Worm (Caenorhabditis elegans) whole organism, dauer: Measurements from ENCODE around the gene tag-191.

ENCODE experiments used
- unc-62 ChIP-seq: sonication (generic microtip); optimal IDR thresholded peaks from 2 replicates; lab custom pipeline; 2017; ENCODE audit warnings: missing biosample characterization, missing genetic modification reagents, missing genetic modification characterization

Gene tag-191

DNA sequence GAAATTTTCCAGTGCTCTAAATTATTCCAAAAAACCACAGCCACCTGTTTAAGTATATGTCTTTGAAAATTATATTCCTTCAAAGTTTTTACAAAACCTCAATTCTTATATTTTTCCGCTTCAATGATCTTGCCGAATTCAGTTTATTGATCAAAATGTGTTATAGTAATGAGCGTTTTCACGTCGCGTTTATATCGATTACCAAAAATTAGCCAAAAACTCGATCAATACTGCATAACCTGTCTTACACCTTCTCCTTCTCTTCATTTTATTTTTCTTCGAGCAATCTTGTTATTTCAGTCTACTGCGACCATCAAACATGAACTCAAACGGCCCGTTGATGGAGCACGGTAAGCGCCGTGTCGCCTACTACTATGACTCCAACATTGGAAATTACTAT, 11.1 kb downstream of the tag-191 start, which contains the start of gene hda-1:
Gene hda-1 (plus strand): TSS at position 301 of the 400 bp plus-strand sequence.
- TF ChIP-seq unc-62 (GFP tag; lab: Kevin White, UChicago), result no peak

DNA sequence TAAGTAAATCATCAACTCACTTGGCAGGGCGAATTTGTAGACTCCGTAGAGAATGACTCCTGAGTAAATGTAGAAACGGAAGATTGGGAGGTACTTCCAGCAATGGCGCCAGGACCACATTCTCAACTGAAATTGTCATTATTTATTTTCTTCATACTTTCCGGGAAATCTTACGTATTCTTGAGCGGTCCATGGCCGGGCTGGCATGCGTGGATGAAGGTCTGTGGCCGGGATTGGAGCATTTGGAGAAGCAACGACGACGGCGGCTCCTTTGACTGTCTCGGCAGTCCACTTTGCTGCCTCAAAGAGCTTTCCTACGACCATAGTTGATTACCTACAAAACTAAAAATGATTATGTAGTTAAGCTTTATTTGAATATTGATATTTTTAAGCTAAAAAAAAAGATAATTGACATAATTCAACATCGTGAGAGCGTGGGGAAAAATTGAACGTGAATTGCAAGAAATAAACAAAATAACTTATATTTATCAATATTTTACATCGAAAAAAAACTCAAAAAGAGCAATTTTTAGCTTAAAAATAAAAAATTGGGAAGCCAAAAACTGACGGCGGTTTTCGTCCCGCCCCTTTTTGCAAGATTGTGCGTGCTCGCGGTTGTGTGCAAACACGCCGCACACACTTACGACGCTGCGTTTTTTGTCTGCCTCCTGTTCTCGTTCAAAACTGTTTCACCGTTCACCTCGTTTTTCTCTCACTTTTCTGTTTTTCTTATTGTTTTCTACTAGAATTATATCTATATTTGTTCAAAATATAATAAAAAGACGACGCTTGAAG, 12.2 kb downstream of the tag-191 start, which contains the start of gene ril-1:
Gene ril-1 (minus strand): TSS at position 342 of the 795 bp plus-strand sequence.
- no peak for TF ChIP-seq unc-62 (GFP tag; lab: Kevin White, UChicago)

DNA sequence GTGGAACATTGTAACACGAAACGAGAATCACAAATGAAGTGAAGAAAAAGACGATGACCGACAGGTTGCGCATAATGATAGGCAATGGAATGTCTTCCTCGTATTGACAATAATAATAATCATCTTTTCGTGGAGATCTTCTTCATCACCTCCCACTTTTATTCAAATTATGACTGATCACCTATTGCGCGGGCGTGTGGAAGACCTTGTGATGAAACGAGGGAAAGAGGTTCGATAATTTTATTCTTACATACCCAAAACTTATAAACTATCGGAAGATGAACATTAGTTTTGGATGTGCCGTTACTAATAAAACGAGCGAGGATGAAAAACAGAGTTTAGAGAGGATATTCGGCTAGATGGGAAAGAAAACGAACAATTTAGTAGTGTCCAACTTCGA, 13.1 kb downstream of the tag-191 start, which contains the start of gene C53A5.2:
Gene C53A5.2 (minus strand): TSS at position 101 of the 400 bp plus-strand sequence.
- TF ChIP-seq unc-62 (GFP tag; lab: Kevin White, UChicago), result no peak

ce11 chrV:14522514-14522913, 13.7 kb downstream of the tag-191 start, which contains the start of gene C53A5.16:
TSS of gene C53A5.16 (minus strand) at chrV:14522614.
- no peak for TF ChIP-seq unc-62 (GFP tag; lab: Kevin White, UChicago)

DNA sequence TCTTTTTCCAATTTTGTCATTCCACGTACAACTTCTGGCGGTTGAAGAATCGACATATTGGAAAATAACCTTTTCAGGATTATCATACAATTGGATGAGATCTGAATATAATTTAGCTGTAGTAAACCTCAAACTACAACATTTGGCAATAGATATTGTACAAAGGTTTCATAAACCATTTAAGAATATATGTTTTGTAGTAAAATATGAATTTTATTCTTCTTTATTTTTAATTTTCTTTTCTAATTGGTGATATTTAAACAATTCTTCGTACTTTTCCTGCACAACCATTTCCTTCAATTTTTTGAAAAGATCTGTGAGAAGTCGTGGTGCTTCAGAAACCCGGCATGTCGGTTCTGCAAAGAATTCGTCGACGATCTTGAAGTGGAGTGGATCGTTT, 15.2 kb downstream of the tag-191 start, which contains the start of gene C53A5.17:
Gene C53A5.17 (minus strand): TSS at position 101 of the 400 bp plus-strand sequence.
- no peak for TF ChIP-seq unc-62 (GFP tag; lab: Kevin White, UChicago)

DNA sequence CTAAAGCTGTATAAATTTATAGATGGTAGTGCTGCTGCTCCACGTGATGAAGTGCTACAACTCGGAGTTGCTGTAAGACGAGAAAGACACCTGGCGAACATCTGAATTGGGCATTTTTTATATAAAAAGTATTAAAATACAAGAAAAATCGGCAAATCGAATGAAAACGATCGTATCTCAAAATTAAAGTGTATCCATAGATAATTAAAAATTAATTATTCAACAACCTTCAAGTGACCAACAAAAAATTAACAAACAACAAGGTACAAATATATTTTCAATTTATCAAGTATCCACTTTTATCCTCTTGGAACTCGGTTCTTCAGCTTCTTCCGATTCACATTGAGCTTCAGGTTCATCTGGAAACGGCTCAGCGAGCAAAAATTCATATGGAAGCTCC, 16.9 kb downstream of the tag-191 start, which contains the start of gene R02D5.8:
Gene R02D5.8 (minus strand): TSS at position 101 of the 400 bp plus-strand sequence.
- TF ChIP-seq unc-62 (GFP tag; lab: Kevin White, UChicago), result no peak

DNA sequence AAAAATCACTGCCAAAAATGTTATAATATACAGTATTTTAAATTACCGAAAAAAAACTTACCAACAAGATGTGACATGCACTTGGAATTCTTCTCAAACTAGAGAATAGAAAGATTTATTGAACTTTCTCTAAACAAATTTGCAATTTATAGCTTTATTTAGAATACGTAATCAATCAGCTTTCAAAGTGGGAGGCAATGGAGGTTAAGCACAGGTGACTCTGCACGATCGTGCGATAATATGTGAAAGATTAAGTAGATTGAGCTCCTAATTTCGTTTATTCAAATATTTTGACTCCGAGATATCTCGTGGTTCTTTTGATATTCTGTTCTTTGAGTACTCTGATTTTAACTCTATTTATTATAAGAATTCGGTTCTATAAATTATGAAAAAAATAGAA, 18.2 kb downstream of the tag-191 start, which contains the start of gene R02D5.6:
Gene R02D5.6 (minus strand): TSS at position 101 of the 400 bp plus-strand sequence.
- no peak for TF ChIP-seq unc-62 (GFP tag; lab: Kevin White, UChicago)

ce11 chrV:14510746-14511145, 25.4 kb downstream of the tag-191 start, which contains the start of gene R02D5.9:
TSS of gene R02D5.9 (minus strand) at chrV:14511123.
- no peak for TF ChIP-seq unc-62 (GFP tag; lab: Kevin White, UChicago)

ce11 chrV:14508556-14508955, 27.6 kb downstream of the tag-191 start:
- no peak for TF ChIP-seq unc-62 (GFP tag; lab: Kevin White, UChicago)

- no peak for TF ChIP-seq unc-62 (GFP tag; lab: Kevin White, UChicago)
These were observed 28.1 kb downstream of the tag-191 start, which contains the start of gene R02D5.1 for ce11 chrV:14508005-14508521. TSS of gene R02D5.1 (plus strand) at chrV:14508249.

DNA sequence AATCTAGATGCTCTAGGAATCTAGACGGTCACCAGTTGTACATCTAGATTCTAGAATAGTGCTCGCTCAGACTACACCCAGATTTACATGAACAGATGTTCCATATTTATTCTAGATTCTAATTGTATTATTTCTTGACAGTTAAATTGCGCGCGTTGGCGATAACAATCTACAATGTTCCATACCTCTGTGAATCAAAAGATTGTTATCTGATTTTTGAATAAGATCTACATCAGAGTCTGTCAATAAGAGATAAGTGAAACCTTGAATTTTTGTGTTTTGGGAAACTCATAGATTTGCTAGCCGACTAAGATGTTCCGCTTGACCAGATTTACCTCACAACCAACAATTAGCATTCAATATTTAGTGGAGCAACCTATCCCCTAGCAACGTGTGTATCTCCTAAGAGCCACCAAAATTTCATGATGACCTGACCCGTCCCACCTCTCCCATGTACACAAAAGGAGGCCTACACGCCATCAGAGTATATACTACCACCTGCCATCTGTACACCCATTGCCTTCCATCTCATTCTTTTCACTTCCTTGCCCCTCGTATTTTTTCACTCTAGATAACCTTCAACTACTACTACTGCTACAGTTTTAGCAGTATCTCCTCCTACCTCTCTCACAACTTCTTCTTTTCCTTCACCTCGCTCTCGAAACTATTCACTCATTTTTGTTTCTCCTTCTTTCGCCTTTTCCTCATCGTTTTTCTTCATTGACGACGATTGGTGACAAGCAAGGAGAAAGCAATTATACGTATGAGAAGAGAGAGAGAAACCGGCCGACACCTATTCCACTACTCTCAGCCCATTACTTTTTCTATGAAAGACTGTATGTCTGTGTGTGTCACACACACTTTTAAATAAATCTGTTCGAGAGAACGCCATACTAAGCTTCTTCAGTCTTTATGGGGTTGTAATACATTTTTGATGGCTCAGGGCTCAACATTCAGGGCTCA, 29.2 kb downstream of the tag-191 start:
- no peak for TF ChIP-seq unc-62 (GFP tag; lab: Kevin White, UChicago)

- TF ChIP-seq unc-62 (GFP tag; lab: Kevin White, UChicago), result no peak
These were observed 30.4 kb downstream of the tag-191 start for ce11 chrV:14505745-14506214.

DNA sequence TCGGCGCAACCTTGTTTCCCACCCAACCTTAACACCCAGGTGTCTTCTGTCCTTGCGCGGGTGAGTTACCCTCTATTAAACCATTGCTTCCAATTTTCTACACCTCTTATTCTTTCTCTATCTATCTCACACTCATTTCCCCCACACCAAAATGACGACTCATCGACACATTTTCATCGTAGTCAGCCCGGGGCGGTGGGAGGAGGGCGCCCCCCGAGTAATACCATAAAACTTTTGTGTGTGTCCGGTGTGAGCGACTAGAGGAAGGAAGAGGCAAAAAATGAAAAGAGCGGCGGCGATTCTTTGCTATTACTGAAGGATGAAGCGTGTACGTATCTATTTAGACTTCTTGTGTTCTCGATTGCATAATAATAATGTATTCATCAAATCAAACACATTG, 31.4 kb downstream of the tag-191 start:
- TF ChIP-seq unc-62 (GFP tag; lab: Kevin White, UChicago), result no peak

- TF ChIP-seq unc-62 (GFP tag; lab: Kevin White, UChicago), result no peak
These were observed 32.1 kb downstream of the tag-191 start for ce11 chrV:14504120-14504519.

DNA sequence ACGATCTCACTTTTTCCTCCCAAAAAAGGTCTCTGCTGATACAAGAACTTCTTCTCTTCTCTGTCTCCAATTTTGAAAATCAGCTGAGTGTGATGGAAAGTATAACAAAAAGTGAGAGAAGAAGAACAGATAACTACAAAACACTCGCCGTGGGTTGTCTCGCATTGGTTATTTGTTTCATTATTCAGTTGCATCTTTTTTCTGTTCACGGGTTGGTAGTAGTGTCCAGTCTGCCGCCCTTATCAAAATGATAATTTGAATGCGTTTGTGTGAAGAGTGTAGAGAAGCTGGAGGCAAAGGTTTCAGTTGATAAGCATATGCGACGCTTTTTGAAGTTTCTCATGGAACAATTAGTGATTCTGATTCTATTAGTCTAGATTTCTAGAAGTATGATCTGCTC, 33.1 kb downstream of the tag-191 start:
- TF ChIP-seq unc-62 (GFP tag; lab: Kevin White, UChicago), result no peak
